Fruit fly (Drosophila melanogaster): Measurements from ENCODE around the gene Hsc20.

Hsc20 gene

DNA sequence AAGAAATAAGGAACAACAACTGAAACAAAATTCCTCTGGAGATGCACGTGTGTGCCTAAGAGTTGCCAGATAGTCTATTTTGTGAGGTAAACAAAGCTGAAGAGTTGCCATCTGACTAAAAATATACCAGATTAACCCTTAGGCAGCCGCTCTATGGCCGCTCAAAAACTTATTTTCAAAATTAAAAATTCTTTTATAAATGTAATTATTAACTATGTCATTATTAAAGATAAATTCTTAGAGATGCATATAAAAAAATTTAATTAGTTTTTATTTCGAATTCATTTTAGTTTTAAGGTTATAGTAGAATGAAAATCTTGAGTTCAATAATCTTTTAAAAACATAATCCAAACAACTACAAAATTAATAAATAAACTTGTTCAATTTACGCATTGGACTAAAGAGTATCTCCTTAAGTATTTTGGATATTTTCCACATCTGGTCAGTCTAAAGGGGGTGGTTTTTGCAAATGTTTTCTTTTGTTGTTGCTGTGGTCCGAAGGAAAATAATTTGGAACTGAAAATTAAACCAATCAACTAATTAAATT is 4.2 kb upstream of the Hsc20 start, which contains the start of gene Tmx3 (continued):
- TF ChIP-seq pfk (GFP tag; optimal IDR thresholded peaks at IDR 0.05) (no peak), zen2 (GFP tag; IDR thresholded peaks at IDR 0.05; ENCODE audit: partially characterized antibody) (no peak), CG10565 (GFP tag; optimal IDR thresholded peaks at IDR 0.05) (no peak), h (optimal IDR thresholded peaks at IDR 0.05) (no peak), jigr1 (GFP tag; IDR thresholded peaks at IDR 0.05) (peak; percentile 77), Blimp-1 (GFP tag; optimal IDR thresholded peaks at IDR 0.05) (peak; percentile 85), maf-S (GFP tag; optimal IDR thresholded peaks at IDR 0.05) (peak; percentile 49), sens (GFP tag) (peak; percentile 92), CG17912 (GFP tag; optimal IDR thresholded peaks at IDR 0.05) (no peak), CG6765 (GFP tag; optimal IDR thresholded peaks at IDR 0.05) (peak; percentile 58)

DNA sequence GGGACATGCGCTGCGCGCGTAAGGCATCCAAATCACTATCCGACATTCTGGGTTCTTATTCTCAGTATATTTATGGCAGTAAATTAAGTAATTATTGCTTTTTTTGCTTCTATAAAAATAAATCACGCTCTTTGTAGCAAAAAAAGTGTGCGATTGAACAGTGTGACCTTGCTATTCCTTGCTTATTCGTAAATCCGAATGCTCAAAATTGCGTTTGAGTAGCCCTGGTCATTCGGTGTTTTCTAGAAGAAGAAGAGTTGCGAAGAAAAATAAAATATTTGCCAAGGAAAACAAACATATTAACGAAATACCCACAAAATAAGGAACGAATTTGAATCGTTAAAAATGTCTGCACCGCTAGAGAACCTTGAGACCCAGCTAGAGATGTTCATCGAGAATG is 1.1 kb upstream of the Hsc20 start, which contains the start of the genes PDCD-5 and MED10:
Gene PDCD-5, minus strand, starts transcription at position 182 of the 400 bp plus-strand sequence.
Gene MED10, plus strand, starts transcription at position 228 of the 400 bp plus-strand sequence.
- TF ChIP-seq CG10267 (tag; optimal IDR thresholded peaks at IDR 0.05) = peak; percentile 34
- TF ChIP-seq sug (tag; optimal IDR thresholded peaks at IDR 0.05) = peak; percentile 27
- peak; percentile 16 for TF ChIP-seq CG33213 (GFP tag; optimal IDR thresholded peaks at IDR 0.05)
- TF ChIP-seq CG13424 (tag; optimal IDR thresholded peaks at IDR 0.05) = peak; percentile 12
- TF ChIP-seq MBD-R2 (GFP tag; IDR thresholded peaks at IDR 0.05) = peak; percentile 96
- peak; percentile 60 for TF ChIP-seq CG12659 (GFP tag; optimal IDR thresholded peaks at IDR 0.05)
- no peak for TF ChIP-seq CG6813 (GFP tag; optimal IDR thresholded peaks at IDR 0.05)
- TF ChIP-seq CG10979 (tag; optimal IDR thresholded peaks at IDR 0.05) = peak; percentile 3
- TF ChIP-seq luna (GFP tag; optimal IDR thresholded peaks at IDR 0.05) = no peak
- peak; percentile 47 for TF ChIP-seq CoRest (tag; optimal IDR thresholded peaks at IDR 0.05)
- peak in 1 of 2 experiments; percentile 56 for TF ChIP-seq Pdp1 (GFP tag; optimal IDR thresholded peaks at IDR 0.05)
- peak; percentile 70 for TF ChIP-seq dm (GFP tag; optimal IDR thresholded peaks at IDR 0.05)
- TF ChIP-seq CG30403 (GFP tag; optimal IDR thresholded peaks at IDR 0.05) = peak; percentile 4
- peak; percentile 45 for TF ChIP-seq CG17359 (tag; optimal IDR thresholded peaks at IDR 0.05)
- TF ChIP-seq nerfin-1 (tag; optimal IDR thresholded peaks at IDR 0.05) = peak; percentile 64
- TF ChIP-seq danr (GFP tag; IDR thresholded peaks at IDR 0.05) = no peak
- peak; percentile 57 for TF ChIP-seq Sry-δ (GFP tag; optimal IDR thresholded peaks at IDR 0.05)
- TF ChIP-seq vfl (GFP tag; optimal IDR thresholded peaks at IDR 0.05) = no peak
- peak; percentile 70 for TF ChIP-seq nmo (GFP tag; optimal IDR thresholded peaks at IDR 0.05)
- TF ChIP-seq CG6791 (GFP tag; IDR thresholded peaks at IDR 0.05; ENCODE audit: partially characterized antibody) = peak; percentile 32; the same call in 2 of the 3 replicates
- TF ChIP-seq sd (tag; optimal IDR thresholded peaks at IDR 0.05) = no peak
- peak; percentile 58 for TF ChIP-seq Deaf1 (tag; optimal IDR thresholded peaks at IDR 0.05)
- peak in 1 of 2 experiments; percentile 13 for TF ChIP-seq chif (GFP tag; optimal IDR thresholded peaks at IDR 0.05)
- TF ChIP-seq sna (GFP tag; IDR thresholded peaks at IDR 0.05; ENCODE audit: partially characterized antibody) = 0 out of 2 replicates have a peak, but pooled peaks have one; percentile 29
- no peak for TF ChIP-seq Rx (GFP tag; IDR thresholded peaks at IDR 0.05)
- TF ChIP-seq gfzf (GFP tag; optimal IDR thresholded peaks at IDR 0.05) = peak; percentile 96
- TF ChIP-seq pnt (GFP tag; optimal IDR thresholded peaks at IDR 0.05) = no peak
- peak; percentile 24 for TF ChIP-seq Hsf (GFP tag; optimal IDR thresholded peaks at IDR 0.05)
- peak; percentile 75; the same call in 1 of the 3 replicates for TF ChIP-seq CG34422 (GFP tag; IDR thresholded peaks at IDR 0.05)
- TF ChIP-seq CG12104 (GFP tag; optimal IDR thresholded peaks at IDR 0.05) = no peak
- TF ChIP-seq CG14710 (tag; optimal IDR thresholded peaks at IDR 0.05) = peak; percentile 83
- peak; percentile 53 for TF ChIP-seq CG15514 (GFP tag; optimal IDR thresholded peaks at IDR 0.05)
- no peak for TF ChIP-seq tap (tag; optimal IDR thresholded peaks at IDR 0.05)
- no peak for TF ChIP-seq gsb (GFP tag; IDR thresholded peaks at IDR 0.05)
- peak; percentile 28 for TF ChIP-seq CG17829 (tag; optimal IDR thresholded peaks at IDR 0.05)
- TF ChIP-seq Antp (GFP tag; optimal IDR thresholded peaks at IDR 0.05) = no peak
- TF ChIP-seq gro (GFP tag; optimal IDR thresholded peaks at IDR 0.05) = peak; percentile 52
- TF ChIP-seq row (GFP tag; IDR thresholded peaks at IDR 0.05) = peak; percentile 28; the same call in 1 of the 3 replicates
- TF ChIP-seq Scr (GFP tag; IDR thresholded peaks at IDR 0.05; ENCODE audit: partially characterized antibody) = peak; percentile 46

Measured in whole organism, embryonic.